Worm (Caenorhabditis elegans) whole organism, early embryonic: ENCODE measurements around the gene gtf-2E1.

Experiments used
- B0310.2 ChIP-seq: sonication (generic microtip); optimal IDR thresholded peaks from 2 replicates; lab custom pipeline; 2016; ENCODE audit warnings: mild to moderate bottlenecking, missing genetic modification characterization, missing compliant biosample characterization
- aly-1 ChIP-seq: sonication (generic microtip); optimal IDR thresholded peaks from 2 replicates; lab custom pipeline; 2016; ENCODE audit warnings: missing genetic modification characterization, missing compliant biosample characterization
- ama-1 ChIP-seq: fragments of 150-350 bp; optimal IDR thresholded peaks from 2 replicates; lab custom pipeline; 2014
- pes-1 ChIP-seq: fragments of 200-800 bp; sonication (Bioruptor generic); IDR thresholded peaks from 2 replicates; pipeline ENCODE4 v1.3.6; 2022; ENCODE audit warnings: missing genetic modification reagents, missing genetic modification characterization, missing compliant biosample characterization
- sea-1 ChIP-seq: fragments of 200-800 bp; sonication (Bioruptor generic); conservative IDR thresholded peaks from 2 replicates; pipeline ENCODE4 v1.3.6; 2022; ENCODE audit warnings: missing genetic modification characterization, missing compliant biosample characterization
- tbx-11 ChIP-seq: fragments of 200-800 bp; sonication (Bioruptor generic); IDR thresholded peaks from 2 replicates; pipeline ENCODE4 v1.3.6; 2022; ENCODE audit warnings: missing genetic modification characterization, missing compliant biosample characterization

ce11 chrIV:17267304-17267891, 12.3 kb downstream of the gtf-2E1 start:
- no peak for TF ChIP-seq ama-1 (lab: Kevin White, UChicago)
- TF ChIP-seq pes-1 (GFP tag; lab: Robert Waterston, UW): no peak
- TF ChIP-seq aly-1 (tag; lab: Kevin White, UChicago): no peak
- no peak for TF ChIP-seq B0310.2 (tag; lab: Kevin White, UChicago)
- no peak for TF ChIP-seq sea-1 (GFP tag; lab: Robert Waterston, UW)
- no peak for TF ChIP-seq tbx-11 (GFP tag; lab: Robert Waterston, UW)
